Worm (Caenorhabditis elegans) whole organism, late embryonic: ENCODE measurements around the gene oma-2.

ENCODE experiments used
- F13H6.1 ChIP-seq: sonication (generic microtip); optimal IDR thresholded peaks from 2 replicates; lab custom pipeline; 2016; ENCODE audit warnings: missing genetic modification characterization, missing compliant biosample characterization
- K02D7.2 ChIP-seq: sonication (generic microtip); optimal IDR thresholded peaks from 2 replicates; lab custom pipeline; 2017; ENCODE audit warnings: mild to moderate bottlenecking, missing genetic modification characterization, missing compliant biosample characterization
- T23F11.4 ChIP-seq: fragments of 200-800 bp; sonication (Bioruptor generic); optimal IDR thresholded peaks from 2 replicates; lab custom pipeline; 2018; ENCODE audit warnings: mild to moderate bottlenecking, missing genetic modification characterization, missing compliant biosample characterization
- Y22D7AL.16 ChIP-seq: sonication (generic microtip); optimal IDR thresholded peaks from 2 replicates; lab custom pipeline; 2016; ENCODE audit warnings: missing genetic modification characterization, missing compliant biosample characterization
- ama-1 ChIP-seq: fragments of 150-350 bp; optimal IDR thresholded peaks from 2 replicates; lab custom pipeline; 2014
- ceh-14 ChIP-seq: sonication (generic microtip); optimal IDR thresholded peaks from 2 replicates; lab custom pipeline; 2016; ENCODE audit warnings: missing genotype, missing genetic modification characterization, missing compliant biosample characterization
- ceh-18 ChIP-seq: sonication (generic microtip); optimal IDR thresholded peaks from 2 replicates; lab custom pipeline; 2016; ENCODE audit warnings: missing genetic modification characterization, missing compliant biosample characterization
- ceh-19 ChIP-seq: fragments of 200-800 bp; sonication (Bioruptor generic); optimal IDR thresholded peaks from 2 replicates; lab custom pipeline; 2018; ENCODE audit warnings: mild to moderate bottlenecking, missing genetic modification characterization, missing compliant biosample characterization
- ceh-30 ChIP-seq: fragments of 150-350 bp; optimal IDR thresholded peaks from 2 replicates; lab custom pipeline; 2014; ENCODE audit warnings: missing biosample characterization, missing genetic modification characterization
- ceh-31 ChIP-seq: sonication (generic microtip); optimal IDR thresholded peaks from 2 replicates; lab custom pipeline; 2016; ENCODE audit warnings: missing genetic modification characterization, missing compliant biosample characterization
- ceh-34 ChIP-seq: sonication (generic microtip); optimal IDR thresholded peaks from 2 replicates; lab custom pipeline; 2016; ENCODE audit warnings: mild to moderate bottlenecking, missing genetic modification characterization, missing compliant biosample characterization
- ceh-48 ChIP-seq: sonication (generic microtip); optimal IDR thresholded peaks from 2 replicates; lab custom pipeline; 2016; ENCODE audit warnings: missing genetic modification characterization, inconsistent platforms, missing compliant biosample characterization
- ceh-6 ChIP-seq: fragments of 200-800 bp; sonication (Bioruptor generic); optimal IDR thresholded peaks from 2 replicates; lab custom pipeline; 2018; ENCODE audit warnings: mild to moderate bottlenecking, missing genetic modification characterization, missing compliant biosample characterization
- che-1 ChIP-seq: sonication (generic microtip); optimal IDR thresholded peaks from 2 replicates; lab custom pipeline; 2016; ENCODE audit warnings: mild to moderate bottlenecking, missing genetic modification characterization, missing compliant biosample characterization
- dmd-4 ChIP-seq: sonication (generic microtip); optimal IDR thresholded peaks from 2 replicates; lab custom pipeline; 2016; ENCODE audit warnings: borderline replicate concordance, missing genetic modification characterization, missing compliant biosample characterization
- dve-1 ChIP-seq: sonication (generic microtip); optimal IDR thresholded peaks from 2 replicates; lab custom pipeline; 2017; ENCODE audit warnings: antibody characterized with exemption, mild to moderate bottlenecking, missing genetic modification characterization, missing compliant biosample characterization
- elt-2 ChIP-seq: sonication (generic microtip); optimal IDR thresholded peaks from 2 replicates; lab custom pipeline; 2016; ENCODE audit warnings: missing genetic modification reagents, missing genetic modification characterization, missing compliant biosample characterization
- elt-4 ChIP-seq: sonication (generic microtip); optimal IDR thresholded peaks from 2 replicates; lab custom pipeline; 2016; ENCODE audit warnings: missing genetic modification characterization, missing compliant biosample characterization
- ets-4 ChIP-seq: sonication (generic microtip); optimal IDR thresholded peaks from 2 replicates; lab custom pipeline; 2016; ENCODE audit warnings: missing genetic modification characterization, missing compliant biosample characterization
- eyg-1 ChIP-seq: sonication (generic microtip); optimal IDR thresholded peaks from 2 replicates; lab custom pipeline; 2016; ENCODE audit warnings: missing genotype, missing genetic modification characterization, missing compliant biosample characterization
- fkh-10 ChIP-seq: fragments of 150-350 bp; optimal IDR thresholded peaks from 2 replicates; lab custom pipeline; 2014; ENCODE audit warnings: missing biosample characterization, missing genetic modification reagents, missing genetic modification characterization
- hlh-15 ChIP-seq: sonication (generic microtip); optimal IDR thresholded peaks from 2 replicates; lab custom pipeline; 2016; ENCODE audit warnings: missing genetic modification characterization, missing compliant biosample characterization
- hlh-30 ChIP-seq: sonication (generic microtip); optimal IDR thresholded peaks from 2 replicates; lab custom pipeline; 2017; ENCODE audit warnings: antibody characterized with exemption, missing genetic modification characterization, missing compliant biosample characterization; ENCODE audit not compliant: insufficient read depth
- lim-6 ChIP-seq: sonication (generic microtip); optimal IDR thresholded peaks from 2 replicates; lab custom pipeline; 2016; ENCODE audit warnings: missing genetic modification characterization, missing compliant biosample characterization
- lin-11 ChIP-seq: fragments of 200-800 bp; sonication (Bioruptor generic); optimal IDR thresholded peaks from 2 replicates; lab custom pipeline; 2018; ENCODE audit warnings: mild to moderate bottlenecking, missing genetic modification characterization, missing compliant biosample characterization
- madf-2 ChIP-seq: sonication (generic microtip); optimal IDR thresholded peaks from 2 replicates; lab custom pipeline; 2017; ENCODE audit warnings: missing genetic modification characterization, missing compliant biosample characterization
- nhr-11 ChIP-seq: fragments of 150-350 bp; optimal IDR thresholded peaks from 2 replicates; lab custom pipeline; 2014; ENCODE audit warnings: missing biosample characterization, missing genetic modification characterization
- nhr-232 ChIP-seq: sonication (generic microtip); optimal IDR thresholded peaks from 2 replicates; lab custom pipeline; 2016; ENCODE audit warnings: missing genetic modification characterization, missing compliant biosample characterization
- npax-4 ChIP-seq: sonication (generic microtip); optimal IDR thresholded peaks from 2 replicates; lab custom pipeline; 2016; ENCODE audit warnings: missing genetic modification characterization, missing compliant biosample characterization
- pag-3 ChIP-seq: sonication (generic microtip); optimal IDR thresholded peaks from 2 replicates; lab custom pipeline; 2016; ENCODE audit warnings: missing compliant biosample characterization, missing genetic modification characterization, borderline replicate concordance
- pax-1 ChIP-seq: fragments of 150-350 bp; optimal IDR thresholded peaks from 2 replicates; lab custom pipeline; 2014; ENCODE audit warnings: missing biosample characterization, missing genetic modification characterization
- pha-4 ChIP-seq: fragments of 150-350 bp; optimal IDR thresholded peaks from 2 replicates; lab custom pipeline; 2018; ENCODE audit warnings: missing biosample characterization, missing genetic modification reagents, missing genetic modification characterization
- pros-1 ChIP-seq: fragments of 150-350 bp; optimal IDR thresholded peaks from 2 replicates; lab custom pipeline; 2014; ENCODE audit warnings: missing biosample characterization, missing genetic modification reagents, missing genetic modification characterization
- ref-2 ChIP-seq: sonication (generic microtip); optimal IDR thresholded peaks from 2 replicates; lab custom pipeline; 2016; ENCODE audit warnings: missing genetic modification characterization, missing compliant biosample characterization
- rnt-1 ChIP-seq: sonication (generic microtip); optimal IDR thresholded peaks from 2 replicates; lab custom pipeline; 2016; ENCODE audit warnings: missing genetic modification characterization, missing compliant biosample characterization
- sox-2 ChIP-seq: fragments of 200-800 bp; sonication (Bioruptor generic); IDR thresholded peaks from 2 replicates; pipeline ENCODE4 v1.3.6; 2022; ENCODE audit warnings: missing genetic modification reagents, missing genetic modification characterization, missing compliant biosample characterization
- sox-4 ChIP-seq: sonication (generic microtip); optimal IDR thresholded peaks from 2 replicates; lab custom pipeline; 2017; ENCODE audit warnings: mild to moderate bottlenecking, missing genetic modification characterization, inconsistent platforms, missing compliant biosample characterization
- ttx-3 ChIP-seq: sonication (generic microtip); optimal IDR thresholded peaks from 2 replicates; lab custom pipeline; 2016; ENCODE audit warnings: missing genetic modification reagents, missing genetic modification characterization, missing compliant biosample characterization
- unc-42 ChIP-seq: sonication (generic microtip); optimal IDR thresholded peaks from 2 replicates; lab custom pipeline; 2016; ENCODE audit warnings: missing genotype, missing genetic modification characterization, missing compliant biosample characterization
- zip-5 ChIP-seq: sonication (generic microtip); optimal IDR thresholded peaks from 2 replicates; lab custom pipeline; 2016; ENCODE audit warnings: missing genetic modification characterization, missing compliant biosample characterization

The oma-2 gene

ce11 chrV:8010846-8011245 is 18.4 kb upstream of the oma-2 start, which contains the start of gene lmtr-2:
Gene lmtr-2, minus strand, starts transcription at chrV:8011106.
- TF ChIP-seq ceh-30 (tag; lab: Kevin White, UChicago) (no peak), ama-1 (lab: Kevin White, UChicago) (peak; percentile 33), eyg-1 (tag; lab: Kevin White, UChicago) (no peak), zip-5 (tag; lab: Kevin White, UChicago) (no peak), ceh-48 (tag; lab: Kevin White, UChicago) (no peak), lin-11 (no peak), fkh-10 (no peak)

ce11 chrV:8012032-8012431 is 17.2 kb upstream of the oma-2 start, which contains the start of gene rpb-9:
Gene rpb-9, minus strand, starts transcription at chrV:8012345.
- no peak for TF ChIP-seq ama-1 (lab: Kevin White, UChicago)
- no peak for TF ChIP-seq rnt-1 (tag; lab: Kevin White, UChicago)
- no peak for TF ChIP-seq pha-4
- no peak for TF ChIP-seq madf-2 (tag; lab: Kevin White, UChicago)
- no peak for TF ChIP-seq dmd-4 (tag; lab: Kevin White, UChicago)
- TF ChIP-seq unc-42 (tag; lab: Kevin White, UChicago) = no peak
- no peak for TF ChIP-seq ets-4 (tag; lab: Kevin White, UChicago)
- TF ChIP-seq ceh-19 (GFP tag; lab: Kevin White, UChicago) = no peak
- no peak for TF ChIP-seq T23F11.4 (GFP tag; lab: Kevin White, UChicago)
- TF ChIP-seq sox-2 = no peak
- no peak for TF ChIP-seq pros-1 (tag; lab: Kevin White, UChicago)
- TF ChIP-seq elt-2 (tag; lab: Kevin White, UChicago) = no peak
- no peak for TF ChIP-seq hlh-15 (tag; lab: Kevin White, UChicago)
- no peak for TF ChIP-seq npax-4 (tag; lab: Kevin White, UChicago)
- no peak for TF ChIP-seq ceh-48 (tag; lab: Kevin White, UChicago)
- TF ChIP-seq ceh-6 (GFP tag; lab: Kevin White, UChicago) = no peak
- no peak for TF ChIP-seq nhr-232 (tag; lab: Kevin White, UChicago)
- no peak for TF ChIP-seq ceh-14 (tag; lab: Kevin White, UChicago)
- TF ChIP-seq K02D7.2 (tag; lab: Kevin White, UChicago) = no peak
- TF ChIP-seq elt-4 (tag; lab: Kevin White, UChicago) = no peak
- TF ChIP-seq, all 69 proteins: peak for 0

DNA sequence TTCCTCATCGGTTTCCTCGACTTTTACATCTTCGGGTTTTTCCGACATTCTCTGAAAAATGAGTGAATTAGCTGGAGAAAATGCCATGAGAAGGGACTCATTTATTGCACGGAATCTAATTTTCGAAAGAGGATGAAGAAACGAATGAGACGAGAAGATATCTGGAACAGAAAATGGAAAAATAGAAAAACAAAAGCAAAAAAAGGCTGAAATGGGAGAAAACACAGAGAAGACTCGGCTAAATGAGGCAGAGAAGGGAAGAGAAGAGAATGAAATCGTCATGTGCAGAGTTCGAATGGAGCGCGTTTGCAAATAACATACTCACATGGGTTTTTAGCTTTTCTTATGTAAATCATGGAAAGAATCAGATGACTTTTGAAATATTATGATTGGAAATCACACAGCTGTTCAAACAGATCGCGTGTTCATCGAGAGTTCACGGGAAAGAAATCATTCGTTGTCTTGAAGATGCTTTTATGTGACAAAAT is 15.3 kb upstream of the oma-2 start, which contains the start of gene Y97E10AR.6:
TSS of gene Y97E10AR.6 (minus strand) at position 51 of the 488 bp plus-strand sequence.
- peak; percentile 90 for TF ChIP-seq hlh-30 (tag; lab: Kevin White, UChicago)
- no peak for TF ChIP-seq pag-3 (tag; lab: Kevin White, UChicago)
- TF ChIP-seq ttx-3 (tag; lab: Kevin White, UChicago) = no peak
- no peak for TF ChIP-seq lim-6 (tag; lab: Kevin White, UChicago)
- no peak for TF ChIP-seq ref-2 (tag; lab: Kevin White, UChicago)
- no peak for TF ChIP-seq madf-2 (tag; lab: Kevin White, UChicago)
- TF ChIP-seq dve-1 = no peak
- TF ChIP-seq sox-4 (tag; lab: Kevin White, UChicago) = no peak
- no peak for TF ChIP-seq F13H6.1
- TF ChIP-seq pax-1 (tag; lab: Kevin White, UChicago) = no peak
- TF ChIP-seq unc-42 (tag; lab: Kevin White, UChicago) = peak; percentile 30
- TF ChIP-seq dmd-4 (tag; lab: Kevin White, UChicago) = no peak
- TF ChIP-seq che-1 = no peak
- no peak for TF ChIP-seq nhr-11 (tag; lab: Kevin White, UChicago)
- TF ChIP-seq ceh-34 (tag; lab: Kevin White, UChicago) = no peak
- TF ChIP-seq, all 69 proteins: peak for 2

- TF ChIP-seq madf-2 (tag; lab: Kevin White, UChicago) (no peak), pha-4 (no peak), ceh-31 (no peak), unc-42 (tag; lab: Kevin White, UChicago) (no peak), K02D7.2 (tag; lab: Kevin White, UChicago) (no peak), ceh-48 (tag; lab: Kevin White, UChicago) (no peak), hlh-15 (tag; lab: Kevin White, UChicago) (no peak), npax-4 (tag; lab: Kevin White, UChicago) (no peak), ceh-18 (tag; lab: Kevin White, UChicago) (no peak), Y22D7AL.16 (tag; lab: Kevin White, UChicago) (no peak), sox-2 (no peak)
Observed at ce11 chrV:8016928-8017327, 12.3 kb upstream of the oma-2 start, which contains the start of gene sptl-2. Gene sptl-2, plus strand, starts transcription at chrV:8017207.
